Fruit fly (Drosophila melanogaster) whole organism, embryonic: ENCODE measurements around the gene CG42763.

Experiments
- CG10267 ChIP-seq: fragments of 200-800 bp; sonication (Bioruptor generic); optimal IDR thresholded peaks from 2 replicates; lab custom pipeline; 2018; ENCODE audit warnings: missing biosample characterization, mild to moderate bottlenecking, missing genetic modification characterization, moderate library complexity
- CG10959 ChIP-seq: fragments of 200-800 bp; sonication (Bioruptor generic); IDR thresholded peaks from 2 replicates; pipeline ENCODE4 v1.3.6; 2022; ENCODE audit warnings: missing biosample characterization, missing genetic modification characterization
- CG11093 ChIP-seq: fragments of 200-800 bp; sonication (Bioruptor generic); IDR thresholded peaks from 3 replicates; pipeline ENCODE4 v1.3.6; 2022; ENCODE audit warnings: missing biosample characterization, missing genetic modification characterization
- CG11398 ChIP-seq: fragments of 200-800 bp; sonication (Bioruptor generic); optimal IDR thresholded peaks from 2 replicates; lab custom pipeline; 2016; ENCODE audit warnings: missing biosample characterization, missing genetic modification characterization
- CG15073 ChIP-seq: fragments of 200-800 bp; sonication (Bioruptor generic); optimal IDR thresholded peaks from 2 replicates; lab custom pipeline; 2016; ENCODE audit warnings: missing biosample characterization, missing genetic modification characterization
- CG1647 ChIP-seq: fragments of 200-800 bp; sonication (Bioruptor generic); optimal IDR thresholded peaks from 3 replicates; lab custom pipeline; 2016; ENCODE audit warnings: missing biosample characterization, missing genetic modification characterization
- CG17359 ChIP-seq: fragments of 200-800 bp; sonication (Bioruptor generic); optimal IDR thresholded peaks from 3 replicates; lab custom pipeline; 2018; ENCODE audit warnings: missing biosample characterization, mild to moderate bottlenecking, missing genetic modification characterization, moderate library complexity
- CG17568 ChIP-seq: fragments of 200-800 bp; sonication (Bioruptor generic); optimal IDR thresholded peaks from 2 replicates; lab custom pipeline; 2018; ENCODE audit warnings: missing biosample characterization, mild to moderate bottlenecking, missing genetic modification characterization, moderate library complexity
- CG1792 ChIP-seq: fragments of 200-800 bp; sonication (Bioruptor generic); optimal IDR thresholded peaks from 2 replicates; lab custom pipeline; 2016; ENCODE audit warnings: missing biosample characterization, missing genetic modification characterization
- CG1832 ChIP-seq: fragments of 200-800 bp; sonication (Bioruptor generic); optimal IDR thresholded peaks from 2 replicates; lab custom pipeline; 2017; ENCODE audit warnings: missing biosample characterization, mild to moderate bottlenecking, missing genetic modification characterization, inconsistent platforms
- CG30431 ChIP-seq: fragments of 200-800 bp; sonication (Bioruptor generic); optimal IDR thresholded peaks from 2 replicates; lab custom pipeline; 2017; ENCODE audit warnings: missing biosample characterization, missing genetic modification characterization
- CG31365 ChIP-seq: fragments of 200-800 bp; sonication (Bioruptor generic); optimal IDR thresholded peaks from 2 replicates; lab custom pipeline; 2018; ENCODE audit warnings: missing biosample characterization, mild to moderate bottlenecking, missing genetic modification characterization
- CG4282 ChIP-seq: fragments of 200-800 bp; sonication (Bioruptor generic); optimal IDR thresholded peaks from 2 replicates; lab custom pipeline; 2016; ENCODE audit warnings: missing biosample characterization, missing genetic modification characterization
- CG6813 ChIP-seq: fragments of 200-800 bp; sonication (Bioruptor generic); optimal IDR thresholded peaks from 2 replicates; lab custom pipeline; 2017; ENCODE audit warnings: missing biosample characterization, missing genetic modification characterization, mild to moderate bottlenecking, moderate library complexity, missing genetic modification reagents
- CG7271 ChIP-seq: fragments of 200-800 bp; sonication (Bioruptor generic); optimal IDR thresholded peaks from 2 replicates; lab custom pipeline; 2018; ENCODE audit warnings: missing biosample characterization, mild to moderate bottlenecking, missing genetic modification characterization, moderate library complexity
- CG8290 ChIP-seq, 3 experiments: fragments of 200-800 bp; sonication (Bioruptor generic); optimal IDR thresholded peaks; 2 replicates each; lab custom pipeline; 2016 to 2019; ENCODE audit warnings: missing biosample characterization in 3 of 3, missing genetic modification characterization in 3 of 3, mild to moderate bottlenecking in 2 of 3, moderate library complexity in 1 of 3
- CG9797 ChIP-seq: fragments of 200-800 bp; sonication (Bioruptor generic); optimal IDR thresholded peaks from 3 replicates; lab custom pipeline; 2018; ENCODE audit warnings: missing biosample characterization, mild to moderate bottlenecking, missing genetic modification characterization
- Dll ChIP-seq: fragments of 200-800 bp; sonication (Bioruptor generic); IDR thresholded peaks from 4 replicates; pipeline ENCODE4 v1.3.6; 2022; ENCODE audit warnings: missing biosample characterization, missing genetic modification characterization; ENCODE audit not compliant: partially characterized antibody
- Drgx ChIP-seq: fragments of 200-800 bp; sonication (Bioruptor generic); IDR thresholded peaks from 2 replicates; pipeline ENCODE4 v1.3.6; 2022; ENCODE audit warnings: missing biosample characterization, missing genetic modification characterization
- Hand ChIP-seq: fragments of 200-800 bp; sonication (Bioruptor generic); optimal IDR thresholded peaks from 2 replicates; lab custom pipeline; 2017; ENCODE audit warnings: mild to moderate bottlenecking, missing biosample characterization, missing genetic modification reagents, missing genetic modification characterization
- Hey ChIP-seq: fragments of 200-800 bp; sonication (Bioruptor generic); optimal IDR thresholded peaks from 3 replicates; lab custom pipeline; 2018; ENCODE audit warnings: missing biosample characterization, mild to moderate bottlenecking, missing genetic modification characterization
- Hr3 ChIP-seq: fragments of 200-800 bp; sonication (Bioruptor generic); optimal IDR thresholded peaks from 3 replicates; lab custom pipeline; 2016; ENCODE audit warnings: missing biosample characterization, missing genetic modification characterization
- Neu2 ChIP-seq: fragments of 200-800 bp; sonication (Bioruptor generic); optimal IDR thresholded peaks from 3 replicates; lab custom pipeline; 2016; ENCODE audit warnings: missing biosample characterization, missing genetic modification characterization, borderline replicate concordance
- Nf-YC ChIP-seq: fragments of 200-800 bp; optimal IDR thresholded peaks from 3 replicates; lab custom pipeline; 2019; ENCODE audit warnings: missing biosample characterization, mild to moderate bottlenecking, missing genetic modification characterization, moderate library complexity
- Optix ChIP-seq: fragments of 200-800 bp; sonication (Bioruptor generic); IDR thresholded peaks from 3 replicates; pipeline ENCODE4 v1.3.6; 2022; ENCODE audit warnings: missing biosample characterization, missing genetic modification characterization
- Rx ChIP-seq: fragments of 200-800 bp; sonication (Bioruptor generic); IDR thresholded peaks from 2 replicates; pipeline ENCODE4 v1.3.6; 2022; ENCODE audit warnings: missing biosample characterization, missing genetic modification characterization
- Sox102F ChIP-seq: fragments of 200-800 bp; sonication (Bioruptor generic); optimal IDR thresholded peaks from 2 replicates; lab custom pipeline; 2018; ENCODE audit warnings: missing biosample characterization, mild to moderate bottlenecking, missing genetic modification characterization, moderate library complexity
- Stat92E ChIP-seq, 3 experiments: fragments of >200 bp in 2 of 3; fragments of 200-800 bp in 1 of 3; sonication (Bioruptor generic) in 1 of 3; optimal IDR thresholded peaks; 2 replicates each; lab custom pipeline; 2017 to 2019; ENCODE audit warnings: missing biosample characterization in 3 of 3, missing genetic modification characterization in 3 of 3, mild to moderate bottlenecking in 1 of 3, moderate library complexity in 1 of 3
- TFAM ChIP-seq: fragments of 200-800 bp; sonication (Bioruptor generic); optimal IDR thresholded peaks from 2 replicates; lab custom pipeline; 2017; ENCODE audit warnings: missing biosample characterization, missing genetic modification characterization, inconsistent platforms
- Xrp1 ChIP-seq: fragments of 200-800 bp; sonication (Bioruptor generic); IDR thresholded peaks from 2 replicates; pipeline ENCODE4 v1.3.6; 2022; ENCODE audit warnings: missing biosample characterization, missing genetic modification characterization
- al ChIP-seq: fragments of 200-800 bp; sonication (Bioruptor generic); IDR thresholded peaks from 2 replicates; pipeline ENCODE4 v1.3.6; 2022; ENCODE audit warnings: missing biosample characterization, missing genetic modification characterization
- ato ChIP-seq: fragments of 200-800 bp; sonication (Bioruptor generic); IDR thresholded peaks from 2 replicates; pipeline ENCODE4 v1.3.6; 2022; ENCODE audit warnings: missing biosample characterization, missing genetic modification characterization; ENCODE audit not compliant: partially characterized antibody
- cato ChIP-seq: fragments of 200-800 bp; sonication (Bioruptor generic); optimal IDR thresholded peaks from 2 replicates; lab custom pipeline; 2016; ENCODE audit warnings: missing biosample characterization, missing genetic modification characterization, borderline replicate concordance
- cg ChIP-seq: fragments of 200-800 bp; sonication (Bioruptor generic); optimal IDR thresholded peaks from 3 replicates; lab custom pipeline; 2019; ENCODE audit warnings: missing biosample characterization, mild to moderate bottlenecking, missing genetic modification characterization, moderate library complexity
- dimm ChIP-seq: fragments of 200-800 bp; sonication (Bioruptor generic); IDR thresholded peaks from 2 replicates; pipeline ENCODE4 v1.3.6; 2022; ENCODE audit warnings: missing biosample characterization, missing genetic modification characterization
- h ChIP-seq: fragments of >200 bp; optimal IDR thresholded peaks from 2 replicates; lab custom pipeline; 2017
- hb ChIP-seq: fragments of 200-800 bp; sonication (Bioruptor generic); IDR thresholded peaks from 3 replicates; pipeline ENCODE4 v1.3.6; 2022; ENCODE audit warnings: missing biosample characterization, missing genetic modification characterization; ENCODE audit not compliant: partially characterized antibody
- jing ChIP-seq: fragments of 200-800 bp; sonication (Bioruptor generic); optimal IDR thresholded peaks from 2 replicates; lab custom pipeline; 2018; ENCODE audit warnings: missing biosample characterization, mild to moderate bottlenecking, missing genetic modification characterization
- nerfin-2 ChIP-seq: fragments of 200-800 bp; sonication (Bioruptor generic); IDR thresholded peaks from 2 replicates; pipeline ENCODE4 v1.3.6; 2022; ENCODE audit warnings: missing biosample characterization, missing genetic modification characterization; ENCODE audit not compliant: partially characterized antibody
- nmo ChIP-seq: fragments of 200-800 bp; sonication (Bioruptor generic); optimal IDR thresholded peaks from 2 replicates; lab custom pipeline; 2018; ENCODE audit warnings: missing biosample characterization, mild to moderate bottlenecking, missing genetic modification characterization, moderate library complexity
- odd ChIP-seq: fragments of 200-800 bp; sonication (Bioruptor generic); optimal IDR thresholded peaks from 2 replicates; lab custom pipeline; 2017; ENCODE audit warnings: missing biosample characterization, mild to moderate bottlenecking, missing genetic modification characterization
- otp ChIP-seq: fragments of 200-800 bp; sonication (Bioruptor generic); IDR thresholded peaks from 3 replicates; pipeline ENCODE4, ENCODE4 v1.3.6; 2022; ENCODE audit warnings: missing biosample characterization, missing genetic modification characterization
- prd ChIP-seq, 3 experiments: fragments of >200 bp in 2 of 3; fragments of 200-800 bp in 1 of 3; sonication (Bioruptor generic) in 1 of 3; optimal IDR thresholded peaks in 2 of 3; IDR thresholded peaks in 1 of 3; 2 replicates in 2 of 3; 3 replicates in 1 of 3; pipeline versions ENCODE4 v1.3.6 to Lab custom; 2017 to 2022; ENCODE audit warnings: missing biosample characterization in 1 of 3, missing genetic modification characterization in 1 of 3
- pum ChIP-seq: fragments of 200-800 bp; sonication (Bioruptor generic); optimal IDR thresholded peaks from 2 replicates; lab custom pipeline; 2016; ENCODE audit warnings: missing biosample characterization, missing genetic modification characterization
- rib ChIP-seq: fragments of 200-800 bp; sonication (Bioruptor generic); IDR thresholded peaks from 2 replicates; pipeline ENCODE4 v1.3.6; 2022; ENCODE audit warnings: missing biosample characterization, missing genetic modification characterization
- seq ChIP-seq: fragments of 200-800 bp; sonication (Bioruptor generic); IDR thresholded peaks from 2 replicates; pipeline ENCODE4 v1.3.6; 2022; ENCODE audit warnings: missing biosample characterization, missing genetic modification characterization
- slp2 ChIP-seq: fragments of 200-800 bp; sonication (Bioruptor generic); optimal IDR thresholded peaks from 2 replicates; lab custom pipeline; 2016; ENCODE audit warnings: missing biosample characterization, missing genetic modification characterization
- ssp ChIP-seq: fragments of 200-800 bp; sonication (Bioruptor generic); IDR thresholded peaks from 2 replicates; pipeline ENCODE4 v1.3.6; 2022; ENCODE audit warnings: missing biosample characterization, missing genetic modification characterization
- trem ChIP-seq: fragments of 200-800 bp; optimal IDR thresholded peaks from 3 replicates; lab custom pipeline; 2019; ENCODE audit warnings: missing biosample characterization, mild to moderate bottlenecking, missing genetic modification characterization, moderate library complexity

CG42763 gene

dm6 chr2L:8156682-8157081, 11.8 kb upstream of the CG42763 start (continued):
- TF ChIP-seq cg (GFP tag; lab: Kevin White, UChicago) (no peak), h (lab: Kevin White, UChicago) (no peak), rib (GFP tag; lab: Robert Waterston, UW) (no peak), CG8290 (GFP tag; optimal IDR thresholded peaks at IDR 0.05; lab: Kevin White, UChicago) (peak; percentile 26), CG8290 (tag; optimal IDR thresholded peaks at IDR 0.05; lab: Kevin White, UChicago) (peak in 1 of 2 experiments; percentile 83), seq (GFP tag; lab: Robert Waterston, UW) (0 out of 2 replicates have a peak, but pooled peaks have one; percentile 34), CG7271 (tag; lab: Kevin White, UChicago) (no peak), CG6813 (GFP tag; lab: Kevin White, UChicago) (no peak), CG10267 (tag; lab: Kevin White, UChicago) (peak; percentile 60), nerfin-2 (GFP tag; lab: Robert Waterston, UW) (no peak), CG11398 (no peak), cato (GFP tag; lab: Kevin White, UChicago) (no peak), Hey (no peak), CG1647 (GFP tag; lab: Kevin White, UChicago) (peak; percentile 75), CG1832 (no peak), CG9797 (GFP tag; lab: Kevin White, UChicago) (peak; percentile 23), al (GFP tag; lab: Robert Waterston, UW) (peak; percentile 37; the same call in 1 of the 2 replicates), CG10959 (GFP tag; lab: Robert Waterston, UW) (no peak), otp (0 out of 3 replicates have a peak, but pooled peaks have one; percentile 33), slp2 (GFP tag; lab: Kevin White, UChicago) (peak; percentile 36), Sox102F (GFP tag; lab: Kevin White, UChicago) (peak; percentile 69), CG1792 (GFP tag; lab: Kevin White, UChicago) (peak; percentile 25), Stat92E (GFP tag; optimal IDR thresholded peaks at IDR 0.05; lab: Kevin White, UChicago) (no peak), Dll (GFP tag; lab: Robert Waterston, UW) (0 out of 4 replicates have a peak, but pooled peaks have one; percentile 51), prd (optimal IDR thresholded peaks at IDR 0.05; lab: Kevin White, UChicago) (no peak), prd (GFP tag; IDR thresholded peaks at IDR 0.05; lab: Robert Waterston, UW) (peak; percentile 73), CG15073 (GFP tag; lab: Kevin White, UChicago) (no peak), dimm (GFP tag; lab: Robert Waterston, UW) (no peak), Xrp1 (GFP tag; lab: Robert Waterston, UW) (peak; percentile 72), Hr3 (GFP tag; lab: Kevin White, UChicago) (peak; percentile 64), jing (GFP tag; lab: Kevin White, UChicago) (peak; percentile 11), Hand (GFP tag; lab: Kevin White, UChicago) (no peak), CG17359 (tag; lab: Kevin White, UChicago) (peak; percentile 80), ssp (GFP tag; lab: Robert Waterston, UW) (no peak; the same call in 1 of the 2 replicates), Drgx (GFP tag; lab: Robert Waterston, UW) (peak; percentile 70), CG30431 (peak; percentile 16), CG11093 (GFP tag; lab: Robert Waterston, UW) (peak; percentile 53; the same call in 2 of the 3 replicates), Nf-YC (tag; lab: Kevin White, UChicago) (peak; percentile 69), CG17568 (GFP tag; lab: Kevin White, UChicago) (peak; percentile 57), ato (GFP tag; lab: Robert Waterston, UW) (no peak), pum (peak; percentile 72), TFAM (no peak), trem (peak; percentile 63), Optix (GFP tag; lab: Robert Waterston, UW) (peak; percentile 48; the same call in 1 of the 3 replicates), hb (GFP tag; lab: Robert Waterston, UW) (no peak), Neu2 (no peak), CG4282 (GFP tag; lab: Kevin White, UChicago) (no peak), odd (peak; percentile 30), Rx (peak; percentile 43; the same call in 1 of the 2 replicates), nmo (GFP tag; lab: Kevin White, UChicago) (peak; percentile 76), CG31365 (tag; lab: Kevin White, UChicago) (no peak)
